Fruit fly (Drosophila melanogaster): Measurements from ENCODE around the gene CG2258.

CG2258 gene

DNA sequence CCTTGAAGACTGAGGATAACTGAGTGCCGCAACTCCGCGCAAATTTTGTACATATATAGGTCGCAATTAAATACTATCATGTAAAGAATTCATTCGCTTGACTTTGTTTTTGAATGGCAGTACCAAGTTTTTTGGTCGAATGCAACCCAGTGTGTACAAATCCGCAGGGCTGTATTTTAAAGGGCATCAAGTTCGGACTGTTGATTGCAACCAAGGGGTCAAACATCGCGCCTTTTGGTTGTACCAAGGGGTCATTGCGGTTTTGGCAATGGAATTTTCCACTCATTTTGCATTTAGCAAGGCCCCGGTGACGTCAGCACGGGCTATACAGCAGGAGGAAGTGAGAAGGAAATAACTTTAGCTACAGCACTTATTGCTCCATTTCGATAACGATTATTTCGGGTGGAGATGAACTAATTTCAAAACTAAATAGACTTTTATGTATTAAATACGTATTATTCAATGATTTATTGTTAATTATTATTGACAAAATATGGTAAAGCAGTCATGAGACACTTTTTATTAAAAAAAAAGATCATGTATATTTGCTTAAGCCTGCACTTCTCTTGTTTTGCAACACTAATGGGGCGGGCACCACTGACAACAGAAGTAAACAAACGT lies 29.9 kb upstream of the CG2258 start, which contains the start of gene CG10958:
Gene CG10958, plus strand, starts transcription at position 593 of the 621 bp plus-strand sequence.
- TF ChIP-seq CG31627 (GFP tag; optimal IDR thresholded peaks at IDR 0.05) (peak; percentile 35), dsx (GFP tag; optimal IDR thresholded peaks at IDR 0.05; ENCODE audit: poor library complexity, severe bottlenecking) (no peak), fd59A (GFP tag; optimal IDR thresholded peaks at IDR 0.05) (no peak), esn (GFP tag; optimal IDR thresholded peaks at IDR 0.05) (peak; percentile 72), topi (GFP tag; optimal IDR thresholded peaks at IDR 0.05) (peak; percentile 65), OdsH (GFP tag; optimal IDR thresholded peaks at IDR 0.05) (peak; percentile 68), CG10631 (GFP tag; optimal IDR thresholded peaks at IDR 0.05) (peak; percentile 69), fkh (GFP tag; optimal IDR thresholded peaks at IDR 0.05) (peak; percentile 90), CG6808 (GFP tag; optimal IDR thresholded peaks at IDR 0.05) (no peak), Hr38 (GFP tag; optimal IDR thresholded peaks at IDR 0.05) (no peak), CG32006 (GFP tag; optimal IDR thresholded peaks at IDR 0.05) (no peak), salr (GFP tag; optimal IDR thresholded peaks at IDR 0.05) (no peak), Eip75B (GFP tag; optimal IDR thresholded peaks at IDR 0.05) (peak; percentile 61), Ets21C (GFP tag; optimal IDR thresholded peaks at IDR 0.05) (peak; percentile 14), acj6 (GFP tag; optimal IDR thresholded peaks at IDR 0.05) (peak; percentile 66), eg (GFP tag; IDR thresholded peaks at IDR 0.05) (peak; percentile 48), CG4318 (GFP tag; optimal IDR thresholded peaks at IDR 0.05) (no peak), Sox14 (GFP tag; optimal IDR thresholded peaks at IDR 0.05) (peak; percentile 48), Hr4 (GFP tag; optimal IDR thresholded peaks at IDR 0.05) (peak; percentile 39), CG15336 (GFP tag; IDR thresholded peaks at IDR 0.05) (peak; percentile 52; the same call in 1 of the 2 replicates), Lpt (GFP tag; optimal IDR thresholded peaks at IDR 0.05) (peak; percentile 6), CG9139 (GFP tag; optimal IDR thresholded peaks at IDR 0.05) (no peak), CG6854 (GFP tag; optimal IDR thresholded peaks at IDR 0.05) (peak; percentile 34), svp (GFP tag) (peak; percentile 85), net (GFP tag; optimal IDR thresholded peaks at IDR 0.05) (peak; percentile 36), dac (GFP tag; optimal IDR thresholded peaks at IDR 0.05) (no peak), pdm3 (GFP tag; optimal IDR thresholded peaks at IDR 0.05) (peak; percentile 75), vri (GFP tag; optimal IDR thresholded peaks at IDR 0.05) (no peak), CG7368 (GFP tag; optimal IDR thresholded peaks at IDR 0.05) (no peak), Eip78C (GFP tag) (peak; percentile 81), ss (GFP tag; optimal IDR thresholded peaks at IDR 0.05) (no peak), Ets96B (tag; optimal IDR thresholded peaks at IDR 0.05) (peak; percentile 42), Gug (GFP tag; IDR thresholded peaks at IDR 0.05) (0 out of 2 replicates have a peak, but pooled peaks have one; percentile 12), CG8119 (GFP tag; IDR thresholded peaks at IDR 0.05) (no peak; the same call in 2 of the 3 replicates), fd85E (GFP tag; optimal IDR thresholded peaks at IDR 0.05) (peak; percentile 25), Hr39 (GFP tag; optimal IDR thresholded peaks at IDR 0.05) (peak; percentile 28), Smox (GFP tag; optimal IDR thresholded peaks at IDR 0.05) (no peak), CG8319 (GFP tag; optimal IDR thresholded peaks at IDR 0.05) (peak; percentile 34), CG3919 (GFP tag; optimal IDR thresholded peaks at IDR 0.05) (peak; percentile 73), CG16779 (tag; optimal IDR thresholded peaks at IDR 0.05) (no peak), CG11902 (GFP tag; optimal IDR thresholded peaks at IDR 0.05) (peak; percentile 34), CG6276 (GFP tag; optimal IDR thresholded peaks at IDR 0.05) (no peak), Sox15 (GFP tag; optimal IDR thresholded peaks at IDR 0.05) (peak; percentile 16), CG10669 (GFP tag; optimal IDR thresholded peaks at IDR 0.05) (no peak), Eip93F (GFP tag; optimal IDR thresholded peaks at IDR 0.05) (peak; percentile 57), CG1621 (tag; optimal IDR thresholded peaks at IDR 0.05) (no peak), lz (GFP tag; optimal IDR thresholded peaks at IDR 0.05) (peak; percentile 61), Sox102F (GFP tag; optimal IDR thresholded peaks at IDR 0.05) (no peak), CG3032 (tag; optimal IDR thresholded peaks at IDR 0.05) (peak; percentile 24), CG8632 (GFP tag; optimal IDR thresholded peaks at IDR 0.05) (peak; percentile 52), CG6163 (GFP tag; IDR thresholded peaks at IDR 0.05) (peak; percentile 63; the same call in 2 of the 3 replicates)
